Worm (Caenorhabditis elegans): Measurements from ENCODE around the gene F35H8.4.

- TF ChIP-seq F33H1.4 (GFP tag; IDR thresholded peaks at IDR 0.05) (no peak), sea-2 (GFP tag; IDR thresholded peaks at IDR 0.05) (no peak), F49E8.2 (tag; optimal IDR thresholded peaks at IDR 0.05; ENCODE audit: insufficient read depth) (no peak), unc-130 (GFP tag; optimal IDR thresholded peaks at IDR 0.05) (no peak), die-1 (tag; optimal IDR thresholded peaks at IDR 0.05) (no peak), let-607 (tag; optimal IDR thresholded peaks at IDR 0.05) (no peak)
These were observed 2.2 kb downstream of the F35H8.4 start, which contains the start of gene zfp-2 for ce11 chrII:9557437-9558150.
